Worm (Caenorhabditis elegans): ENCODE results near the gene scl-18.

ce11 chrIV:11799240-11799639, 45.0 kb upstream of the scl-18 start:
- no peak for TF ChIP-seq elt-2 (tag; optimal IDR thresholded peaks at IDR 0.05)
- TF ChIP-seq lim-6 (tag; optimal IDR thresholded peaks at IDR 0.05) = no peak
- no peak for TF ChIP-seq ttx-3 (tag; optimal IDR thresholded peaks at IDR 0.05)
- TF ChIP-seq ama-1 (optimal IDR thresholded peaks at IDR 0.05) = no peak
